Worm (Caenorhabditis elegans) whole organism, L1 larva: Measurements from ENCODE around the gene hrde-2.

Experiments used
- C16A3.4 ChIP-seq: fragments of 150-350 bp; optimal IDR thresholded peaks from 2 replicates; lab custom pipeline; 2014; ENCODE audit warnings: missing biosample characterization, missing genetic modification characterization
- efl-3 ChIP-seq: fragments of 200-800 bp; sonication (Bioruptor generic); optimal IDR thresholded peaks from 2 replicates; lab custom pipeline; 2018; ENCODE audit warnings: mild to moderate bottlenecking, missing genetic modification characterization, missing compliant biosample characterization
- fkh-10 ChIP-seq: sonication (generic microtip); optimal IDR thresholded peaks from 2 replicates; lab custom pipeline; 2017; ENCODE audit warnings: missing biosample characterization, missing genetic modification reagents, missing genetic modification characterization
- fos-1 ChIP-seq: fragments of 150-350 bp; optimal IDR thresholded peaks from 2 replicates; lab custom pipeline; 2014; ENCODE audit warnings: missing biosample characterization, missing genetic modification characterization
- jun-1 ChIP-seq: fragments of 150-350 bp; optimal IDR thresholded peaks from 2 replicates; lab custom pipeline; 2014; ENCODE audit warnings: missing biosample characterization, missing genetic modification reagents, missing genetic modification characterization
- lin-15B ChIP-seq: fragments of 150-350 bp; sonication (generic microtip); optimal IDR thresholded peaks from 3 replicates; lab custom pipeline; 2014; ENCODE audit warnings: missing biosample characterization, missing genetic modification characterization
- mep-1 ChIP-seq: fragments of 150-350 bp; optimal IDR thresholded peaks from 2 replicates; lab custom pipeline; 2014; ENCODE audit warnings: missing biosample characterization, missing genetic modification characterization
- nhr-237 ChIP-seq: fragments of 150-350 bp; optimal IDR thresholded peaks from 2 replicates; lab custom pipeline; 2014; ENCODE audit warnings: missing biosample characterization, missing genetic modification characterization
- pax-3 ChIP-seq: fragments of 200-800 bp; sonication (Bioruptor generic); optimal IDR thresholded peaks from 2 replicates; lab custom pipeline; 2018; ENCODE audit warnings: mild to moderate bottlenecking, missing genetic modification characterization, moderate library complexity, missing compliant biosample characterization
- skn-1 ChIP-seq: fragments of 150-350 bp; optimal IDR thresholded peaks from 2 replicates; lab custom pipeline; 2014; ENCODE audit warnings: missing biosample characterization, missing genetic modification characterization
- snpc-4 ChIP-seq: fragments of 150-350 bp; optimal IDR thresholded peaks from 2 replicates; lab custom pipeline; 2014; ENCODE audit warnings: missing biosample characterization, missing genetic modification characterization
- sptf-1 ChIP-seq: fragments of 150-350 bp; optimal IDR thresholded peaks from 2 replicates; lab custom pipeline; 2014; ENCODE audit warnings: missing biosample characterization, missing genetic modification characterization
- unc-130 ChIP-seq: fragments of 150-350 bp; optimal IDR thresholded peaks from 2 replicates; lab custom pipeline; 2017; ENCODE audit warnings: missing biosample characterization, missing genetic modification characterization, inconsistent platforms
- ztf-11 ChIP-seq, 2 experiments: sonication (generic microtip); optimal IDR thresholded peaks; 2 replicates each; lab custom pipeline; 2016 to 2017; ENCODE audit warnings: missing genetic modification characterization in 2 of 2, missing biosample characterization in 1 of 2, missing compliant biosample characterization in 1 of 2

ce11 chrV:14992627-14993117, 12.2 kb upstream of the hrde-2 start, which contains the start of gene T01C3.3:
- TF ChIP-seq pax-3 (tag; lab: Kevin White, UChicago) (no peak), ztf-11 (tag; optimal IDR thresholded peaks at IDR 0.05; lab: Kevin White, UChicago) (no peak), C16A3.4 (tag; lab: Kevin White, UChicago) (no peak), mep-1 (tag; lab: Kevin White, UChicago) (no peak), fkh-10 (no peak), sptf-1 (no peak), unc-130 (tag; lab: Kevin White, UChicago) (no peak), lin-15B (tag; lab: Kevin White, UChicago) (no peak), jun-1 (no peak), skn-1 (tag; lab: Kevin White, UChicago) (no peak), efl-3 (GFP tag; lab: Kevin White, UChicago) (no peak), nhr-237 (tag; lab: Kevin White, UChicago) (no peak), fos-1 (no peak), snpc-4 (tag; lab: Kevin White, UChicago) (no peak)
